Fruit fly (Drosophila melanogaster) whole organism, wandering third instar larva: Measurements from ENCODE around the gene CG31954.

Source experiments
- Abd-B ChIP-seq: fragments of >200 bp; optimal IDR thresholded peaks from 2 replicates; lab custom pipeline; 2017; ENCODE audit warnings: missing biosample characterization, missing genetic modification characterization
- CG32264 ChIP-seq: fragments of 200-800 bp; sonication (Bioruptor generic); optimal IDR thresholded peaks from 2 replicates; lab custom pipeline; 2016; ENCODE audit warnings: missing biosample characterization, missing genetic modification characterization
- CG9705 ChIP-seq: fragments of 200-800 bp; sonication (Bioruptor generic); optimal IDR thresholded peaks from 2 replicates; lab custom pipeline; 2018; ENCODE audit warnings: missing biosample characterization, mild to moderate bottlenecking, missing genetic modification characterization
- CrebA ChIP-seq: fragments of 200-800 bp; sonication (Bioruptor generic); optimal IDR thresholded peaks from 2 replicates; lab custom pipeline; 2016; ENCODE audit warnings: missing biosample characterization, mild to moderate bottlenecking, missing genetic modification characterization, borderline replicate concordance
- Dfd ChIP-seq: fragments of >200 bp; optimal IDR thresholded peaks from 2 replicates; lab custom pipeline; 2017; ENCODE audit warnings: missing biosample characterization, missing genetic modification characterization
- Dif ChIP-seq: fragments of 200-275, 200-300 bp; sonication (Bioruptor generic); optimal IDR thresholded peaks from 2 replicates; lab custom pipeline; 2018; ENCODE audit warnings: missing biosample characterization, missing genetic modification characterization; ENCODE audit not compliant: partially characterized antibody
- GATAd ChIP-seq: sonication (Bioruptor generic); optimal IDR thresholded peaks from 2 replicates; lab custom pipeline; 2016; ENCODE audit warnings: missing biosample characterization, missing genetic modification characterization
- HLH106 ChIP-seq: fragments of 200-800 bp; optimal IDR thresholded peaks from 3 replicates; lab custom pipeline; 2019; ENCODE audit warnings: missing biosample characterization, mild to moderate bottlenecking, missing genetic modification characterization, moderate library complexity
- Hnf4 ChIP-seq: fragments of 200-800 bp; sonication (Bioruptor generic); optimal IDR thresholded peaks from 2 replicates; lab custom pipeline; 2016; ENCODE audit warnings: missing biosample characterization, mild to moderate bottlenecking, missing genetic modification characterization
- Hr78 ChIP-seq: fragments of >200 bp; optimal IDR thresholded peaks from 2 replicates; lab custom pipeline; 2017; ENCODE audit warnings: missing biosample characterization, missing genetic modification characterization
- Hr83 ChIP-seq: fragments of 200-300 bp; sonication (Bioruptor generic); optimal IDR thresholded peaks from 2 replicates; lab custom pipeline; 2016; ENCODE audit warnings: missing biosample characterization, mild to moderate bottlenecking, missing genetic modification characterization, moderate library complexity; ENCODE audit not compliant: poor library complexity, severe bottlenecking
- Jra ChIP-seq: sonication (Bioruptor generic); optimal IDR thresholded peaks from 2 replicates; lab custom pipeline; 2016; ENCODE audit warnings: missing biosample characterization, missing genetic modification characterization
- Mio ChIP-seq: sonication (Bioruptor generic); optimal IDR thresholded peaks from 2 replicates; lab custom pipeline; 2016; ENCODE audit warnings: missing biosample characterization, missing genetic modification characterization
- Myc ChIP-seq: fragments of >200 bp; optimal IDR thresholded peaks from 2 replicates; lab custom pipeline; 2017
- N ChIP-seq: fragments of >200 bp; optimal IDR thresholded peaks from 2 replicates; lab custom pipeline; 2018; ENCODE audit warnings: missing biosample characterization, missing external identifiers, missing genetic modification characterization
- OdsH ChIP-seq: fragments of 200-800 bp; sonication (Bioruptor generic); optimal IDR thresholded peaks from 2 replicates; lab custom pipeline; 2016; ENCODE audit warnings: missing biosample characterization, mild to moderate bottlenecking, missing genetic modification characterization
- Rel ChIP-seq, 2 experiments: fragments of 200-800 bp; sonication (Bioruptor generic) in 1 of 2; optimal IDR thresholded peaks; 2 replicates in 1 of 2; 3 replicates in 1 of 2; lab custom pipeline; 2016 to 2019; ENCODE audit warnings: mild to moderate bottlenecking in 2 of 2, missing biosample characterization in 2 of 2, missing genetic modification characterization in 2 of 2, moderate library complexity in 1 of 2
- Sp1 ChIP-seq: fragments of 200-800 bp; sonication (Bioruptor generic); optimal IDR thresholded peaks from 3 replicates; lab custom pipeline; 2019; ENCODE audit warnings: missing biosample characterization, mild to moderate bottlenecking, missing genetic modification characterization, moderate library complexity
- Vsx2 ChIP-seq: fragments of 200-300, 225-300 bp; sonication (Bioruptor generic); optimal IDR thresholded peaks from 2 replicates; lab custom pipeline; 2018; ENCODE audit warnings: missing biosample characterization, missing genetic modification characterization; ENCODE audit not compliant: partially characterized antibody
- br ChIP-seq: fragments of 200-800 bp; sonication (Bioruptor generic); optimal IDR thresholded peaks from 2 replicates; lab custom pipeline; 2016; ENCODE audit warnings: missing biosample characterization, missing genetic modification characterization
- brk ChIP-seq: fragments of 200-800 bp; sonication (Bioruptor generic); optimal IDR thresholded peaks from 2 replicates; lab custom pipeline; 2016; ENCODE audit warnings: missing biosample characterization, mild to moderate bottlenecking, missing genetic modification characterization
- dl ChIP-seq, 2 experiments: fragments of 175-275, 200-275 bp in 1 of 2; fragments of 200-275 bp in 1 of 2; sonication (Bioruptor generic); optimal IDR thresholded peaks; lab custom pipeline; 2018; ENCODE audit warnings: mild to moderate bottlenecking in 2 of 2, missing biosample characterization in 2 of 2, missing genetic modification characterization in 2 of 2, moderate library complexity in 2 of 2; ENCODE audit not compliant: partially characterized antibody in 2 of 2, insufficient read depth in 1 of 2
- dmrt93B ChIP-seq: fragments of 200-800 bp; sonication (Bioruptor generic); optimal IDR thresholded peaks from 2 replicates; lab custom pipeline; 2018; ENCODE audit warnings: missing biosample characterization, mild to moderate bottlenecking, missing genetic modification characterization
- dsf ChIP-seq: sonication (Bioruptor generic); optimal IDR thresholded peaks from 2 replicates; lab custom pipeline; 2016; ENCODE audit warnings: missing biosample characterization, missing genetic modification characterization, borderline replicate concordance
- ey ChIP-seq: fragments of 200-800 bp; sonication (Bioruptor generic); optimal IDR thresholded peaks from 2 replicates; lab custom pipeline; 2016; ENCODE audit warnings: missing biosample characterization, missing genetic modification characterization
- foxo ChIP-seq, 2 experiments: fragments of 200-800 bp; sonication (Bioruptor generic); optimal IDR thresholded peaks; 2 replicates in 1 of 2; 3 replicates in 1 of 2; lab custom pipeline; 2016 to 2017; ENCODE audit warnings: missing biosample characterization in 2 of 2, missing genetic modification characterization in 2 of 2
- fru ChIP-seq: fragments of 200-800 bp; sonication (Bioruptor generic); optimal IDR thresholded peaks from 3 replicates; lab custom pipeline; 2016; ENCODE audit warnings: missing biosample characterization, mild to moderate bottlenecking, missing genetic modification characterization
- h ChIP-seq: fragments of 200-800 bp; sonication (Bioruptor generic); optimal IDR thresholded peaks from 3 replicates; lab custom pipeline; 2016; ENCODE audit warnings: missing biosample characterization, mild to moderate bottlenecking, missing genetic modification characterization
- jim ChIP-seq: fragments of 175-275, 200-325 bp; sonication (Bioruptor generic); optimal IDR thresholded peaks from 2 replicates; lab custom pipeline; 2016; ENCODE audit warnings: missing biosample characterization, mild to moderate bottlenecking, missing genetic modification characterization
- lola ChIP-seq: fragments of >200 bp; optimal IDR thresholded peaks from 2 replicates; lab custom pipeline; 2017; ENCODE audit warnings: missing biosample characterization, missing genetic modification characterization
- pan ChIP-seq: fragments of >200 bp; optimal IDR thresholded peaks from 2 replicates; lab custom pipeline; 2017
- psq ChIP-seq: fragments of 200-800 bp; sonication (Bioruptor generic); optimal IDR thresholded peaks from 3 replicates; lab custom pipeline; 2017; ENCODE audit warnings: missing biosample characterization, mild to moderate bottlenecking, missing genetic modification characterization, moderate library complexity
- rgr ChIP-seq: fragments of 200-800 bp; sonication (Bioruptor generic); optimal IDR thresholded peaks from 3 replicates; lab custom pipeline; 2016; ENCODE audit warnings: missing biosample characterization, mild to moderate bottlenecking, missing genetic modification characterization
- sage ChIP-seq: fragments of 200-800 bp; sonication (Bioruptor generic); optimal IDR thresholded peaks from 2 replicates; lab custom pipeline; 2016; ENCODE audit warnings: missing biosample characterization, mild to moderate bottlenecking, missing genetic modification characterization
- sv ChIP-seq: fragments of 200-800 bp; sonication (Bioruptor generic); optimal IDR thresholded peaks from 3 replicates; lab custom pipeline; 2016; ENCODE audit warnings: missing biosample characterization, missing genetic modification characterization
- tai ChIP-seq: sonication (Bioruptor generic); optimal IDR thresholded peaks from 2 replicates; lab custom pipeline; 2016; ENCODE audit warnings: missing biosample characterization, missing genetic modification characterization
- usp ChIP-seq: fragments of >200 bp; optimal IDR thresholded peaks from 2 replicates; lab custom pipeline; 2017; ENCODE audit warnings: missing biosample characterization, missing genetic modification characterization
- woc ChIP-seq: sonication (Bioruptor generic); optimal IDR thresholded peaks from 2 replicates; lab custom pipeline; 2016; ENCODE audit warnings: missing biosample characterization, mild to moderate bottlenecking, missing genetic modification characterization

The CG31954 gene

DNA sequence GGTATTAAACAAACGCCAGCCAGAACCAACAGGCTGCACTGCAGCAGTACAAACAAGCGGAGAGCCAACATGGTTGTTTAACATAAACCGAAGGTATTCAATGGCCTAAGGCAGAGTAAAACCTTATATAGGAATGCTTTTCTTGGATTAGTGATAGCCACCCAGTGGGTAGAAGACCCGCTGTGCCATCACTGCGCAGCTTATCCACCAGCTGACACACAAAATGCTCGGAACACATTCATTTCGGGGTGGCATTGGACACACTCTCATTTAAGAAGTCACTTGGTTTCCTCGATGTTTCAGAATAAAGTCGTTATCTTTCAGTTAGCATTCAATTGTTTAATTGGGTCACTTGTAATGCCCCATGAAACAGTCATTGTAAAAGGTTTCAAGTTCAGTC is at the start of gene CG31954:
Gene CG31954, minus strand, starts transcription at position 101 of the 400 bp plus-strand sequence.
- no peak for TF ChIP-seq Jra (GFP tag; lab: Kevin White, UChicago)
- TF ChIP-seq dl (GFP tag; optimal IDR thresholded peaks at IDR 0.05; lab: Kevin White, UChicago; ENCODE audit: insufficient read depth in 1 of 2, partially characterized antibody in 2 of 2), result no peak
- TF ChIP-seq Sp1, result no peak
- TF ChIP-seq woc, result no peak
- TF ChIP-seq Mio (GFP tag; lab: Kevin White, UChicago), result no peak
- TF ChIP-seq Hr78 (GFP tag; lab: Kevin White, UChicago), result no peak
- TF ChIP-seq sage (GFP tag; lab: Kevin White, UChicago), result no peak
- TF ChIP-seq Vsx2 (GFP tag; lab: Kevin White, UChicago), result no peak
- no peak for TF ChIP-seq OdsH (GFP tag; lab: Kevin White, UChicago)
- TF ChIP-seq Dif (GFP tag; lab: Kevin White, UChicago), result no peak
- no peak for TF ChIP-seq psq (GFP tag; lab: Kevin White, UChicago)
- no peak for TF ChIP-seq tai
- TF ChIP-seq Hnf4, result no peak
- no peak for TF ChIP-seq dmrt93B (GFP tag; lab: Kevin White, UChicago)
- TF ChIP-seq Hr83 (GFP tag; lab: Kevin White, UChicago), result no peak
- no peak for TF ChIP-seq fru (GFP tag; lab: Kevin White, UChicago)
- no peak for TF ChIP-seq GATAd (GFP tag; lab: Kevin White, UChicago)
- TF ChIP-seq usp, result no peak
- TF ChIP-seq jim (GFP tag; lab: Kevin White, UChicago), result no peak
- no peak for TF ChIP-seq N
- TF ChIP-seq, all 38 proteins: peak for 0

DNA sequence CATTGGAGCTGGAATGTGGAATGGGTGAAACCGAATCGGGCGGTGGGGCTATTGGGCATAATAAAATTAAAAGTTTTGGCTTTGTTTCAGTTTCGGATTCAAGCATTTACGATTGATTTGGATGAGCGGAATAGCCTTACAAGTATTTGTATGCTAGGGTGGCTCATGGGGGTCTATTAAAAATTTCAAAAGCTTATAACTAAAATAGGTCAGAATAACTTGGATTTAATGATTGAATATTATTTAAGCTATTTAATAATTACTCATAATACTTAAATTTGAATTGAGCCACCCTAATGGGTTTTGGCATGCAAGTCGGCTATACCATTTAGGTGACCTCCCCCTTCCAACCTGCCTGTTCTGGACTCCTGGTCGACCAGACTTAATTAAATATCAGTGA is 49.7 kb upstream of the CG31954 start:
- TF ChIP-seq dl (GFP tag; optimal IDR thresholded peaks at IDR 0.05; lab: Kevin White, UChicago; ENCODE audit: insufficient read depth in 1 of 2, partially characterized antibody in 2 of 2) (no peak), CG9705 (no peak), Abd-B (no peak), br (GFP tag; lab: Kevin White, UChicago) (peak; percentile 14), dsf (no peak), Mio (GFP tag; lab: Kevin White, UChicago) (no peak), Myc (lab: Kevin White, UChicago) (no peak), Hr83 (GFP tag; lab: Kevin White, UChicago) (no peak), Dif (GFP tag; lab: Kevin White, UChicago) (no peak), Hnf4 (peak; percentile 46), dmrt93B (GFP tag; lab: Kevin White, UChicago) (no peak), CrebA (GFP tag; lab: Kevin White, UChicago) (no peak), Hr78 (GFP tag; lab: Kevin White, UChicago) (no peak), N (no peak), CG32264 (no peak), fru (GFP tag; lab: Kevin White, UChicago) (peak; percentile 8), lola (GFP tag; lab: Kevin White, UChicago) (no peak), h (peak; percentile 23), Sp1 (peak; percentile 49), Dfd (no peak), rgr (GFP tag; lab: Kevin White, UChicago) (peak; percentile 53), woc (no peak), OdsH (GFP tag; lab: Kevin White, UChicago) (peak; percentile 68), pan (lab: Kevin White, UChicago) (no peak), tai (no peak), jim (GFP tag; lab: Kevin White, UChicago) (no peak), Vsx2 (GFP tag; lab: Kevin White, UChicago) (no peak), usp (no peak), GATAd (GFP tag; lab: Kevin White, UChicago) (no peak), psq (GFP tag; lab: Kevin White, UChicago) (peak; percentile 33), Jra (GFP tag; lab: Kevin White, UChicago) (no peak), ey (GFP tag; lab: Kevin White, UChicago) (peak; percentile 5), Rel (GFP tag; optimal IDR thresholded peaks at IDR 0.05; lab: Kevin White, UChicago) (no peak), Rel (tag; optimal IDR thresholded peaks at IDR 0.05; lab: Kevin White, UChicago) (no peak), sage (GFP tag; lab: Kevin White, UChicago) (no peak), brk (no peak), foxo (GFP tag; optimal IDR thresholded peaks at IDR 0.05; lab: Kevin White, UChicago) (peak in 1 of 2 experiments; percentile 54), sv (GFP tag; lab: Kevin White, UChicago) (no peak), HLH106 (peak; percentile 31)
- TF ChIP-seq, all 38 proteins: peak for 11
